Fruit fly (Drosophila melanogaster): ENCODE data around the gene hyx.

The hyx gene

dm6 chr3R:9013765-9014380 lies 24.7 kb upstream of the hyx start (continued):
- TF ChIP-seq odd (GFP tag; optimal IDR thresholded peaks at IDR 0.05), result no peak
- TF ChIP-seq mirr (GFP tag; optimal IDR thresholded peaks at IDR 0.05), result no peak
- no peak for TF ChIP-seq CG18764 (GFP tag; optimal IDR thresholded peaks at IDR 0.05)
- no peak for TF ChIP-seq CG2129 (GFP tag; IDR thresholded peaks at IDR 0.05; ENCODE audit: partially characterized antibody)
- no peak for TF ChIP-seq eve (GFP tag; optimal IDR thresholded peaks at IDR 0.05)
- TF ChIP-seq Lhr (GFP tag; optimal IDR thresholded peaks at IDR 0.05), result no peak
- TF ChIP-seq HLHmδ (GFP tag; optimal IDR thresholded peaks at IDR 0.05), result no peak
- TF ChIP-seq gcm (GFP tag; optimal IDR thresholded peaks at IDR 0.05), result peak; percentile 7
- TF ChIP-seq CG7556 (GFP tag; optimal IDR thresholded peaks at IDR 0.05), result peak; percentile 66
- 0 out of 2 replicates have a peak, but pooled peaks have one; percentile 23 for TF ChIP-seq Dref (GFP tag; IDR thresholded peaks at IDR 0.05)
- TF ChIP-seq hth (optimal IDR thresholded peaks at IDR 0.05), result no peak
- TF ChIP-seq Dbx (GFP tag; IDR thresholded peaks at IDR 0.05), result peak; percentile 41; the same call in 1 of the 3 replicates
- TF ChIP-seq Dp (GFP tag; optimal IDR thresholded peaks at IDR 0.05), result peak; percentile 23
- peak; percentile 61 for TF ChIP-seq CG12659 (GFP tag; optimal IDR thresholded peaks at IDR 0.05)
- TF ChIP-seq GATAe (GFP tag; conservative IDR thresholded peaks at IDR 0.05), result no peak
- no peak for TF ChIP-seq Bdp1 (GFP tag; optimal IDR thresholded peaks at IDR 0.05)
- no peak for TF ChIP-seq CG16813 (GFP tag; IDR thresholded peaks at IDR 0.05; ENCODE audit: partially characterized antibody)
- peak; percentile 29; the same call in 1 of the 2 replicates for TF ChIP-seq ranshi (GFP tag; IDR thresholded peaks at IDR 0.05)
- TF ChIP-seq gt (GFP tag; IDR thresholded peaks at IDR 0.05), result no peak
- no peak for TF ChIP-seq Lim3 (GFP tag; IDR thresholded peaks at IDR 0.05)
- no peak for TF ChIP-seq Optix (GFP tag; IDR thresholded peaks at IDR 0.05)
- TF ChIP-seq CG17802 (tag; optimal IDR thresholded peaks at IDR 0.05), result no peak
- TF ChIP-seq ssp (GFP tag; IDR thresholded peaks at IDR 0.05), result no peak
- no peak for TF ChIP-seq Kr (GFP tag; optimal IDR thresholded peaks at IDR 0.05)
- TF ChIP-seq D19A (tag; optimal IDR thresholded peaks at IDR 0.05), result no peak
- no peak for TF ChIP-seq Fer2 (tag; optimal IDR thresholded peaks at IDR 0.05)
- no peak for TF ChIP-seq Taf1 (GFP tag; IDR thresholded peaks at IDR 0.05)
- peak; percentile 32 for TF ChIP-seq CG5245 (GFP tag; optimal IDR thresholded peaks at IDR 0.05)
- no peak; the same call in 1 of the 2 replicates for TF ChIP-seq sens-2 (GFP tag; IDR thresholded peaks at IDR 0.05)
- TF ChIP-seq Elba2 (GFP tag; optimal IDR thresholded peaks at IDR 0.05), result no peak
- peak; percentile 58 for TF ChIP-seq CG9932 (GFP tag; IDR thresholded peaks at IDR 0.05)
- no peak for TF ChIP-seq exex (tag; optimal IDR thresholded peaks at IDR 0.05)
- no peak for TF ChIP-seq C15 (GFP tag; IDR thresholded peaks at IDR 0.05)
- TF ChIP-seq pfk (GFP tag; optimal IDR thresholded peaks at IDR 0.05), result no peak
- TF ChIP-seq Ssrp (tag; optimal IDR thresholded peaks at IDR 0.05), result peak; percentile 3
- TF ChIP-seq CG7928 (GFP tag; optimal IDR thresholded peaks at IDR 0.05), result peak; percentile 4
- TF ChIP-seq CG34224 (GFP tag; IDR thresholded peaks at IDR 0.05; ENCODE audit: partially characterized antibody), result no peak
- TF ChIP-seq dmrt11E (tag; optimal IDR thresholded peaks at IDR 0.05), result peak; percentile 33
- TF ChIP-seq chm (GFP tag; IDR thresholded peaks at IDR 0.05), result peak; percentile 57; the same call in 1 of the 2 replicates
- no peak for TF ChIP-seq CG11695 (GFP tag; IDR thresholded peaks at IDR 0.05)
- TF ChIP-seq crp (GFP tag; optimal IDR thresholded peaks at IDR 0.05), result peak in 1 of 2 experiments; percentile 46
- TF ChIP-seq CHES-1-like (GFP tag; optimal IDR thresholded peaks at IDR 0.05), result peak; percentile 8
- TF ChIP-seq cas (GFP tag; IDR thresholded peaks at IDR 0.05), result no peak
- no peak for TF ChIP-seq gsb-n (tag; optimal IDR thresholded peaks at IDR 0.05)
- peak; percentile 68 for TF ChIP-seq Antp (GFP tag; optimal IDR thresholded peaks at IDR 0.05)
- no peak for TF ChIP-seq z (GFP tag; IDR thresholded peaks at IDR 0.05)
- TF ChIP-seq Tbp (GFP tag; optimal IDR thresholded peaks at IDR 0.05), result no peak
- no peak for TF ChIP-seq cato (GFP tag; optimal IDR thresholded peaks at IDR 0.05; ENCODE audit: borderline replicate concordance)
- no peak for TF ChIP-seq Dip2 (GFP tag; IDR thresholded peaks at IDR 0.05)
- TF ChIP-seq bcd (GFP tag; optimal IDR thresholded peaks at IDR 0.05), result no peak
- TF ChIP-seq p53 (GFP tag; optimal IDR thresholded peaks at IDR 0.05), result peak; percentile 32
